Worm (Caenorhabditis elegans): ENCODE measurements around the gene F14F8.9.

ce11 chrV:16694538-16694937 is 26.2 kb upstream of the F14F8.9 start, which contains the start of gene srz-101:
- TF ChIP-seq ztf-23 (GFP tag; IDR thresholded peaks at IDR 0.05), result no peak
- no peak for TF ChIP-seq flt-1 (GFP tag; IDR thresholded peaks at IDR 0.05)
- TF ChIP-seq med-1 (GFP tag; optimal IDR thresholded peaks at IDR 0.05; ENCODE audit: insufficient read depth), result no peak

All from whole organism, midembryonic.